Worm (Caenorhabditis elegans) whole organism, L1 larva: ENCODE data around the gene D2024.5.

Source experiments
- C04F5.9 ChIP-seq: sonication (generic microtip); optimal IDR thresholded peaks from 2 replicates; lab custom pipeline; 2016; ENCODE audit warnings: missing genetic modification characterization, missing compliant biosample characterization
- C34B4.2 ChIP-seq: sonication (generic microtip); optimal IDR thresholded peaks from 2 replicates; lab custom pipeline; 2017; ENCODE audit warnings: mild to moderate bottlenecking, missing genetic modification characterization, missing compliant biosample characterization
- Y116A8C.19 ChIP-seq: sonication (generic microtip); optimal IDR thresholded peaks from 2 replicates; lab custom pipeline; 2016; ENCODE audit warnings: missing compliant biosample characterization, missing genetic modification characterization, borderline replicate concordance
- alr-1 ChIP-seq: fragments of 200-800 bp; sonication (Bioruptor generic); optimal IDR thresholded peaks from 2 replicates; lab custom pipeline; 2018; ENCODE audit warnings: borderline replicate concordance, mild to moderate bottlenecking, missing genetic modification characterization, missing compliant biosample characterization
- aly-2 ChIP-seq: fragments of 150-350 bp; optimal IDR thresholded peaks from 2 replicates; lab custom pipeline; 2014; ENCODE audit warnings: missing biosample characterization, missing genetic modification characterization
- ama-1 ChIP-seq: fragments of 150-350 bp; optimal IDR thresholded peaks from 2 replicates; lab custom pipeline; 2014
- ceh-63 ChIP-seq: fragments of 200-800 bp; sonication (Bioruptor generic); optimal IDR thresholded peaks from 2 replicates; lab custom pipeline; 2018; ENCODE audit warnings: mild to moderate bottlenecking, missing genetic modification characterization, missing compliant biosample characterization
- ceh-88 ChIP-seq: fragments of 200-800 bp; sonication (Bioruptor generic); IDR thresholded peaks from 2 replicates; pipeline ENCODE4 v1.3.6; 2022; ENCODE audit warnings: missing genetic modification characterization, missing compliant biosample characterization
- ces-1 ChIP-seq: fragments of 150-350 bp; optimal IDR thresholded peaks from 2 replicates; lab custom pipeline; 2014; ENCODE audit warnings: missing biosample characterization, missing genetic modification reagents, missing genetic modification characterization
- efl-1 ChIP-seq, 4 experiments: fragments of 150-350 bp; optimal IDR thresholded peaks in 3 of 4; peaks in 1 of 4; 1 replicate in 1 of 4; 2 replicates in 3 of 4; lab custom pipeline; 2014; ENCODE audit warnings: missing biosample characterization in 2 of 4, missing genetic modification characterization in 2 of 4, missing genetic modification reagents in 2 of 4
- egl-27 ChIP-seq, 2 experiments: fragments of 150-350 bp in 1 of 2; sonication (generic microtip); optimal IDR thresholded peaks; 3 replicates each; lab custom pipeline; 2017 to 2018; ENCODE audit warnings: missing biosample characterization in 2 of 2, missing genetic modification characterization in 2 of 2, missing genetic modification reagents in 2 of 2
- elt-3 ChIP-seq, 6 experiments: fragments of 150-350 bp in 1 of 6; sonication (generic microtip); optimal IDR thresholded peaks; 2 replicates each; lab custom pipeline; 2017 to 2018; ENCODE audit warnings: missing biosample characterization in 6 of 6, missing genetic modification characterization in 6 of 6, inconsistent platforms in 1 of 6
- ets-5 ChIP-seq: fragments of 200-800 bp; sonication (Bioruptor generic); IDR thresholded peaks from 2 replicates; pipeline ENCODE4 v1.3.6; 2022; ENCODE audit warnings: missing genetic modification characterization, missing compliant biosample characterization
- fkh-10 ChIP-seq: sonication (generic microtip); optimal IDR thresholded peaks from 2 replicates; lab custom pipeline; 2017; ENCODE audit warnings: missing biosample characterization, missing genetic modification reagents, missing genetic modification characterization
- hlh-4 ChIP-seq: sonication (generic microtip); optimal IDR thresholded peaks from 2 replicates; lab custom pipeline; 2016; ENCODE audit warnings: mild to moderate bottlenecking, missing genetic modification characterization, missing compliant biosample characterization
- hpl-2 ChIP-seq: fragments of 150-350 bp; optimal IDR thresholded peaks from 2 replicates; lab custom pipeline; 2014; ENCODE audit warnings: missing biosample characterization, missing genetic modification reagents, missing genetic modification characterization
- isw-1 ChIP-seq: fragments of 200-800 bp; sonication (Bioruptor generic); IDR thresholded peaks from 2 replicates; pipeline ENCODE4 v1.3.6; 2022; ENCODE audit warnings: missing genetic modification characterization, missing compliant biosample characterization
- jun-1 ChIP-seq: fragments of 150-350 bp; optimal IDR thresholded peaks from 2 replicates; lab custom pipeline; 2014; ENCODE audit warnings: missing biosample characterization, missing genetic modification reagents, missing genetic modification characterization
- lin-14 ChIP-seq: fragments of 200-800 bp; sonication (Bioruptor generic); optimal IDR thresholded peaks from 2 replicates; lab custom pipeline; 2018; ENCODE audit warnings: mild to moderate bottlenecking, missing genetic modification characterization, moderate library complexity, missing compliant biosample characterization
- lin-15B ChIP-seq: fragments of 150-350 bp; sonication (generic microtip); optimal IDR thresholded peaks from 3 replicates; lab custom pipeline; 2014; ENCODE audit warnings: missing biosample characterization, missing genetic modification characterization
- lin-35 ChIP-seq, 2 experiments: fragments of 150-350 bp; optimal IDR thresholded peaks; 2 replicates each; lab custom pipeline; 2014; ENCODE audit warnings: missing biosample characterization in 2 of 2, missing genetic modification characterization in 2 of 2, missing genetic modification reagents in 2 of 2
- lsy-2 ChIP-seq, 2 experiments: fragments of 150-350 bp; optimal IDR thresholded peaks; 2 replicates each; lab custom pipeline; 2014; ENCODE audit warnings: missing biosample characterization in 2 of 2, missing genetic modification characterization in 2 of 2
- mab-9 ChIP-seq: fragments of 200-800 bp; sonication (Bioruptor generic); IDR thresholded peaks from 2 replicates; pipeline ENCODE4 v1.3.6; 2022; ENCODE audit warnings: missing genetic modification reagents, missing genetic modification characterization, missing compliant biosample characterization
- mdl-1 ChIP-seq, 2 experiments: fragments of 150-350 bp; optimal IDR thresholded peaks; 2 replicates each; lab custom pipeline; 2014 to 2017; ENCODE audit warnings: missing biosample characterization in 2 of 2, missing genetic modification characterization in 2 of 2, inconsistent platforms in 1 of 2
- mep-1 ChIP-seq: fragments of 150-350 bp; optimal IDR thresholded peaks from 2 replicates; lab custom pipeline; 2014; ENCODE audit warnings: missing biosample characterization, missing genetic modification characterization
- nhr-11 ChIP-seq: fragments of 150-350 bp; optimal IDR thresholded peaks from 2 replicates; lab custom pipeline; 2014; ENCODE audit warnings: missing biosample characterization, missing genetic modification characterization
- nhr-20 ChIP-seq: sonication (generic microtip); optimal IDR thresholded peaks from 2 replicates; lab custom pipeline; 2016; ENCODE audit warnings: mild to moderate bottlenecking, missing genetic modification characterization, missing compliant biosample characterization
- nhr-237 ChIP-seq: fragments of 150-350 bp; optimal IDR thresholded peaks from 2 replicates; lab custom pipeline; 2014; ENCODE audit warnings: missing biosample characterization, missing genetic modification characterization
- nhr-28 ChIP-seq: fragments of 150-350 bp; optimal IDR thresholded peaks from 2 replicates; lab custom pipeline; 2014; ENCODE audit warnings: missing biosample characterization, missing genetic modification characterization
- nhr-47 ChIP-seq: sonication (generic microtip); optimal IDR thresholded peaks from 2 replicates; lab custom pipeline; 2016; ENCODE audit warnings: mild to moderate bottlenecking, missing genetic modification characterization, moderate library complexity, missing compliant biosample characterization
- nhr-71 ChIP-seq: sonication (generic microtip); optimal IDR thresholded peaks from 2 replicates; lab custom pipeline; 2016; ENCODE audit warnings: mild to moderate bottlenecking, missing genetic modification characterization, moderate library complexity, missing compliant biosample characterization
- nhr-84 ChIP-seq: sonication (generic microtip); optimal IDR thresholded peaks from 2 replicates; lab custom pipeline; 2017; ENCODE audit warnings: missing biosample characterization, missing genetic modification characterization
- nhr-90 ChIP-seq: sonication (generic microtip); optimal IDR thresholded peaks from 2 replicates; lab custom pipeline; 2016; ENCODE audit warnings: mild to moderate bottlenecking, missing genetic modification characterization, missing compliant biosample characterization; ENCODE audit not compliant: poor library complexity
- pag-3 ChIP-seq: sonication (generic microtip); optimal IDR thresholded peaks from 2 replicates; lab custom pipeline; 2017; ENCODE audit warnings: missing genetic modification characterization, mild to moderate bottlenecking, missing compliant biosample characterization, antibody characterized with exemption, borderline replicate concordance; ENCODE audit not compliant: insufficient read depth
- pax-3 ChIP-seq: fragments of 200-800 bp; sonication (Bioruptor generic); optimal IDR thresholded peaks from 2 replicates; lab custom pipeline; 2018; ENCODE audit warnings: mild to moderate bottlenecking, missing genetic modification characterization, moderate library complexity, missing compliant biosample characterization
- rnt-1 ChIP-seq: sonication (generic microtip); optimal IDR thresholded peaks from 2 replicates; lab custom pipeline; 2016; ENCODE audit warnings: mild to moderate bottlenecking, missing genetic modification characterization, moderate library complexity, missing compliant biosample characterization
- skn-1 ChIP-seq: fragments of 150-350 bp; optimal IDR thresholded peaks from 2 replicates; lab custom pipeline; 2014; ENCODE audit warnings: missing biosample characterization, missing genetic modification characterization
- sox-4 ChIP-seq: sonication (generic microtip); optimal IDR thresholded peaks from 2 replicates; lab custom pipeline; 2016; ENCODE audit warnings: missing genetic modification characterization, missing compliant biosample characterization
- tbx-2 ChIP-seq: sonication (generic microtip); optimal IDR thresholded peaks from 2 replicates; lab custom pipeline; 2016; ENCODE audit warnings: missing genetic modification characterization, missing compliant biosample characterization
- tlp-1 ChIP-seq: fragments of 150-350 bp; optimal IDR thresholded peaks from 2 replicates; lab custom pipeline; 2014; ENCODE audit warnings: missing biosample characterization, missing genetic modification characterization
- unc-98 ChIP-seq: fragments of 200-800 bp; sonication (Bioruptor generic); IDR thresholded peaks from 2 replicates; pipeline ENCODE4 v1.3.6; 2022; ENCODE audit warnings: missing genetic modification characterization, missing compliant biosample characterization
- ztf-11 ChIP-seq, 2 experiments: sonication (generic microtip); optimal IDR thresholded peaks; 2 replicates each; lab custom pipeline; 2016 to 2017; ENCODE audit warnings: missing genetic modification characterization in 2 of 2, missing biosample characterization in 1 of 2, missing compliant biosample characterization in 1 of 2

The D2024.5 gene

DNA sequence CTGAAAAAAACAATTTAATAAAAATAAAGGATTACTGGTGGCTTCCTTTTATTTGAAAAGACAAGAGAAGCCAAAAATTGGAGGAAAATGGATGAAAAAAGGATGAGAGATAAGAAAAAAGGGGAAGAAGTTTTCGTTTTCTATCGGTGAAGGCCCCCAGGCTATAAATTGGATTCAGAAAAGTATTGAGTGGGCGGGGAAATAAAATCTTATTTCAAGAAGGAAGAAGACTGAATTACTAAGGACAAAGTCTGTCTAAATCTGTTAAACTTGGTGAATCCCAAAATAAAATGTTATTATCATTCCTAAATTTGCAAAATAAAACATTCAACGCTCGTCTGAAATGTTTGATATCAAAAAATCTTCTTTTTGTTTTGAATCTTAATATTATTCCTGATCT is 6.0 kb downstream of the D2024.5 start:
- TF ChIP-seq skn-1 (tag; lab: Kevin White, UChicago) (no peak), unc-98 (GFP tag; lab: Robert Waterston, UW) (no peak), alr-1 (tag; lab: Kevin White, UChicago) (no peak), nhr-90 (no peak), fkh-10 (GFP tag; lab: Kevin White, UChicago) (peak; percentile 64), nhr-47 (tag; lab: Kevin White, UChicago) (no peak), lin-14 (GFP tag; lab: Kevin White, UChicago) (peak; percentile 22), egl-27 (tag; optimal IDR thresholded peaks at IDR 0.05; lab: Kevin White, UChicago) (no peak), mdl-1 (tag; optimal IDR thresholded peaks at IDR 0.05; lab: Kevin White, UChicago) (no peak), ztf-11 (tag; optimal IDR thresholded peaks at IDR 0.05; lab: Kevin White, UChicago) (no peak), efl-1 (optimal IDR thresholded peaks at IDR 0.05; lab: Kevin White, UChicago) (no peak), efl-1 (GFP tag; optimal IDR thresholded peaks at IDR 0.05 in 1 of 2; lab: Kevin White, UChicago) (peak in 1 of 2 experiments; percentile 60), nhr-84 (tag; lab: Kevin White, UChicago) (no peak), hpl-2 (GFP tag; lab: Kevin White, UChicago) (no peak), elt-3 (tag; optimal IDR thresholded peaks at IDR 0.05; lab: Kevin White, UChicago) (no peak), nhr-71 (no peak), isw-1 (GFP tag; lab: Robert Waterston, UW) (no peak), nhr-20 (tag; lab: Kevin White, UChicago) (no peak)

DNA sequence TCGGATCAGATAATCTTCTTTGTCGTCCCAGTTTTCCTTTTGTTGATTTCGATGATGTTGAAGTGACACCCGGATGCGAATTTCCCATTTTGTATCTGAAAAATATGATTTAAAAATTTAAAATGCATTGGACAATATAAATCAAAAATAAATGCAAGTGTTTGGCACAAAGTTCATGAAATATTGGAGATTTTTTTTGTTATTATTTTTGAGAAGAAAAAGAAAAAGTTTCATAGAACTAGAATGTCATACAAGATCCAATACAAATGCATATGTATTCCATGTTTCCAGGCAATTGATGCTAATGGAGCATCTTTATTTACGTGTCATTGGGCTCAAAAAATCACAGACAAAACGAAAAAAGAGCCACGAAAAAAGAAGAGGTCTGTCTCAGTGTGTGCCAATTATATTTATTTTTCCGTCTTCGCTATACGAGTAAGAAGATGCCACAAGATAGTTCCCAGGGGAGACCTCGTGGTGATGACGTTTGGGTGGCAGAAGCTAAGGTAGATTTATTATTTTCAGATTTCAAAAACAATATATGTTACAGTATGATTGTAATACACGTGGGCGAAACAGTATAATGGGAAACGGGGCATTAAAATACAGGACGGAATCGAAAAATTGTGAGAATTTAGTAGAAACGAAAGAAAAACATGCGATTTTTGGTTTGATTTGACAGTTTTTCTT is 8.6 kb downstream of the D2024.5 start, which contains the start of the genes glb-23 and R13A1.1:
TSS of gene glb-23 (minus strand) at position 101 of the 690 bp plus-strand sequence.
TSS of gene R13A1.1 (plus strand) at position 640 of the 690 bp plus-strand sequence.
- TF ChIP-seq nhr-11 (no peak), C34B4.2 (tag; lab: Kevin White, UChicago) (no peak), nhr-28 (tag; lab: Kevin White, UChicago) (no peak), nhr-237 (tag; lab: Kevin White, UChicago) (no peak), skn-1 (tag; lab: Kevin White, UChicago) (no peak), pax-3 (no peak), lin-15B (no peak), sox-4 (tag; lab: Kevin White, UChicago) (no peak), lin-35 (GFP tag; optimal IDR thresholded peaks at IDR 0.05; lab: Kevin White, UChicago) (no peak), ceh-88 (no peak), ama-1 (lab: Kevin White, UChicago) (no peak), mab-9 (GFP tag; lab: Robert Waterston, UW) (no peak), jun-1 (tag; lab: Kevin White, UChicago) (no peak), fkh-10 (GFP tag; lab: Kevin White, UChicago) (no peak), ets-5 (GFP tag; lab: Robert Waterston, UW) (no peak), tbx-2 (no peak), unc-98 (GFP tag; lab: Robert Waterston, UW) (no peak), mep-1 (tag; lab: Kevin White, UChicago) (no peak)

DNA sequence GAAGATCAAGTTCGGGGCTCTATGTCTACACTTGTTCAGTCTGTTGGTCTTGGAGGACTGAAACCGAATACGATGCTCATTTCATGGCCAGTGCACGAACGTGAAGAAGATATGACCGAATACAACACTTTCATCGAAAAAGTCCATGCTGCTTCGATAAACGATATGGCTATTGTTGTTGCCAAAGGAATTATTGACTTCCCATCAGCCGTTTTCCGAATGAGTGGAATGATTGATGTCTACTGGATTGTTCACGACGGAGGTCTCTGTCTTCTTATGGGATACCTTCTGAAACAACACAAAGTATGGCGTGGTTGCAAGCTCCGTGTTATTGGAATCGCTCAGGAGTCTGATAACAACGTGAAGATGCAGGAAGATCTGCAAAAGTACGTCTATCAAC is 11.9 kb downstream of the D2024.5 start:
- TF ChIP-seq ceh-63 (GFP tag; lab: Kevin White, UChicago) (no peak), egl-27 (tag; optimal IDR thresholded peaks at IDR 0.05; lab: Kevin White, UChicago) (no peak), pag-3 (tag; lab: Kevin White, UChicago) (no peak), nhr-237 (tag; lab: Kevin White, UChicago) (no peak), lsy-2 (tag; optimal IDR thresholded peaks at IDR 0.05; lab: Kevin White, UChicago) (no peak), aly-2 (tag; lab: Kevin White, UChicago) (no peak), pax-3 (no peak), fkh-10 (GFP tag; lab: Kevin White, UChicago) (no peak), jun-1 (tag; lab: Kevin White, UChicago) (no peak), ces-1 (GFP tag; lab: Kevin White, UChicago) (no peak), C04F5.9 (tag; lab: Kevin White, UChicago) (no peak), tlp-1 (no peak), rnt-1 (no peak), nhr-90 (no peak), ets-5 (GFP tag; lab: Robert Waterston, UW) (no peak), hlh-4 (no peak), elt-3 (tag; optimal IDR thresholded peaks at IDR 0.05; lab: Kevin White, UChicago) (no peak), mdl-1 (tag; optimal IDR thresholded peaks at IDR 0.05; lab: Kevin White, UChicago) (no peak), Y116A8C.19 (no peak)
- TF ChIP-seq, all 84 proteins: peak for 0
